Worm (Caenorhabditis elegans) whole organism, late embryonic: ENCODE data around the gene cest-35.1.

Source experiments
- K02D7.2 ChIP-seq: sonication (generic microtip); optimal IDR thresholded peaks from 2 replicates; lab custom pipeline; 2017; ENCODE audit warnings: mild to moderate bottlenecking, missing genetic modification characterization, missing compliant biosample characterization
- K09A11.1 ChIP-seq: sonication (generic microtip); optimal IDR thresholded peaks from 2 replicates; lab custom pipeline; 2017; ENCODE audit warnings: antibody characterized with exemption, mild to moderate bottlenecking, missing genetic modification characterization, missing compliant biosample characterization; ENCODE audit not compliant: insufficient read depth
- ama-1 ChIP-seq: fragments of 150-350 bp; optimal IDR thresholded peaks from 2 replicates; lab custom pipeline; 2014
- ceh-30 ChIP-seq: fragments of 150-350 bp; optimal IDR thresholded peaks from 2 replicates; lab custom pipeline; 2014; ENCODE audit warnings: missing biosample characterization, missing genetic modification characterization
- dve-1 ChIP-seq: sonication (generic microtip); optimal IDR thresholded peaks from 2 replicates; lab custom pipeline; 2017; ENCODE audit warnings: antibody characterized with exemption, mild to moderate bottlenecking, missing genetic modification characterization, missing compliant biosample characterization
- fkh-6 ChIP-seq: sonication (generic microtip); optimal IDR thresholded peaks from 2 replicates; lab custom pipeline; 2016; ENCODE audit warnings: missing genetic modification characterization, missing compliant biosample characterization
- hlh-8 ChIP-seq: sonication (generic microtip); optimal IDR thresholded peaks from 2 replicates; lab custom pipeline; 2016; ENCODE audit warnings: missing genotype, missing genetic modification characterization, missing compliant biosample characterization
- madf-2 ChIP-seq: sonication (generic microtip); optimal IDR thresholded peaks from 2 replicates; lab custom pipeline; 2017; ENCODE audit warnings: missing genetic modification characterization, missing compliant biosample characterization
- odd-2 ChIP-seq: sonication (generic microtip); optimal IDR thresholded peaks from 2 replicates; lab custom pipeline; 2017; ENCODE audit warnings: antibody characterized with exemption, mild to moderate bottlenecking, missing genetic modification characterization, missing compliant biosample characterization
- pag-3 ChIP-seq: sonication (generic microtip); optimal IDR thresholded peaks from 2 replicates; lab custom pipeline; 2016; ENCODE audit warnings: missing compliant biosample characterization, missing genetic modification characterization, borderline replicate concordance
- pha-4 ChIP-seq: fragments of 150-350 bp; optimal IDR thresholded peaks from 2 replicates; lab custom pipeline; 2018; ENCODE audit warnings: missing biosample characterization, missing genetic modification reagents, missing genetic modification characterization
- pqm-1 ChIP-seq: sonication (generic microtip); optimal IDR thresholded peaks from 2 replicates; lab custom pipeline; 2016; ENCODE audit warnings: missing genetic modification characterization, missing compliant biosample characterization
- unc-3 ChIP-seq, 2 experiments: fragments of 200-800 bp in 1 of 2; sonication (Bioruptor generic) in 1 of 2; sonication (generic microtip) in 1 of 2; conservative IDR thresholded peaks in 1 of 2; optimal IDR thresholded peaks in 1 of 2; 2 replicates each; pipeline versions ENCODE4 v1.3.6 to Lab custom; 2016 to 2022; ENCODE audit warnings: missing compliant biosample characterization in 2 of 2, missing genetic modification characterization in 2 of 2, missing genetic modification reagents in 1 of 2
- unc-86 ChIP-seq: sonication (generic microtip); optimal IDR thresholded peaks from 2 replicates; lab custom pipeline; 2016; ENCODE audit warnings: missing genetic modification characterization, missing compliant biosample characterization

ce11 chrV:5288676-5289075 is 45.7 kb upstream of the cest-35.1 start:
- TF ChIP-seq ceh-30 (tag; lab: Kevin White, UChicago): no peak
- TF ChIP-seq K09A11.1 (tag; lab: Kevin White, UChicago): no peak
- no peak for TF ChIP-seq fkh-6
- TF ChIP-seq pag-3 (tag; lab: Kevin White, UChicago): no peak
- no peak for TF ChIP-seq odd-2 (tag; lab: Kevin White, UChicago)
- no peak for TF ChIP-seq unc-86 (tag; lab: Kevin White, UChicago)
- TF ChIP-seq ama-1: no peak
- TF ChIP-seq dve-1 (tag; lab: Kevin White, UChicago): no peak
- no peak for TF ChIP-seq K02D7.2 (tag; lab: Kevin White, UChicago)
- no peak for TF ChIP-seq pha-4
- no peak for TF ChIP-seq madf-2
- no peak for TF ChIP-seq hlh-8 (tag; lab: Kevin White, UChicago)
- no peak for TF ChIP-seq pqm-1
- no peak for TF ChIP-seq unc-3 (GFP tag; conservative IDR thresholded peaks at IDR 0.05; lab: Robert Waterston, UW)
- no peak for TF ChIP-seq unc-3 (tag; optimal IDR thresholded peaks at IDR 0.05; lab: Kevin White, UChicago)
